Worm (Caenorhabditis elegans) whole organism, L1 larva: ENCODE data around the gene F49C12.6.
"Not testable (repeated sequence)": the region's sequence is repeated elsewhere in the genome, so short reads cannot be mapped to it uniquely, and the experiment has no call there.

ENCODE experiments used
- C16A3.4 ChIP-seq: fragments of 150-350 bp; optimal IDR thresholded peaks from 2 replicates; lab custom pipeline; 2014; ENCODE audit warnings: missing biosample characterization, missing genetic modification characterization
- C34B4.2 ChIP-seq: sonication (generic microtip); optimal IDR thresholded peaks from 2 replicates; lab custom pipeline; 2017; ENCODE audit warnings: mild to moderate bottlenecking, missing genetic modification characterization, missing compliant biosample characterization
- F16B12.6 ChIP-seq: fragments of 150-350 bp; optimal IDR thresholded peaks from 2 replicates; lab custom pipeline; 2014; ENCODE audit warnings: missing biosample characterization, missing genetic modification characterization
- aha-1 ChIP-seq: fragments of 150-350 bp; optimal IDR thresholded peaks from 2 replicates; lab custom pipeline; 2014; ENCODE audit warnings: missing biosample characterization, missing genetic modification characterization
- alr-1 ChIP-seq: fragments of 200-800 bp; sonication (Bioruptor generic); optimal IDR thresholded peaks from 2 replicates; lab custom pipeline; 2018; ENCODE audit warnings: borderline replicate concordance, mild to moderate bottlenecking, missing genetic modification characterization, missing compliant biosample characterization
- aly-2 ChIP-seq: fragments of 150-350 bp; optimal IDR thresholded peaks from 2 replicates; lab custom pipeline; 2014; ENCODE audit warnings: missing biosample characterization, missing genetic modification characterization
- ceh-63 ChIP-seq: fragments of 200-800 bp; sonication (Bioruptor generic); optimal IDR thresholded peaks from 2 replicates; lab custom pipeline; 2018; ENCODE audit warnings: mild to moderate bottlenecking, missing genetic modification characterization, missing compliant biosample characterization
- ceh-82 ChIP-seq, 3 experiments: fragments of 150-350 bp in 1 of 3; sonication (generic microtip) in 2 of 3; optimal IDR thresholded peaks; 2 replicates each; lab custom pipeline; 2014 to 2017; ENCODE audit warnings: missing biosample characterization in 3 of 3, missing genetic modification characterization in 3 of 3
- ceh-88 ChIP-seq: fragments of 200-800 bp; sonication (Bioruptor generic); IDR thresholded peaks from 2 replicates; pipeline ENCODE4 v1.3.6; 2022; ENCODE audit warnings: missing genetic modification characterization, missing compliant biosample characterization
- dpl-1 ChIP-seq, 3 experiments: fragments of 150-350 bp in 2 of 3; sonication (generic microtip) in 1 of 3; optimal IDR thresholded peaks; 2 replicates each; lab custom pipeline; 2014 to 2017; ENCODE audit warnings: missing biosample characterization in 3 of 3, missing genetic modification characterization in 3 of 3, missing genetic modification reagents in 3 of 3
- efl-1 ChIP-seq, 4 experiments: fragments of 150-350 bp; optimal IDR thresholded peaks in 3 of 4; peaks in 1 of 4; 1 replicate in 1 of 4; 2 replicates in 3 of 4; lab custom pipeline; 2014; ENCODE audit warnings: missing biosample characterization in 2 of 4, missing genetic modification characterization in 2 of 4, missing genetic modification reagents in 2 of 4
- egl-27 ChIP-seq, 2 experiments: fragments of 150-350 bp in 1 of 2; sonication (generic microtip); optimal IDR thresholded peaks; 3 replicates each; lab custom pipeline; 2017 to 2018; ENCODE audit warnings: missing biosample characterization in 2 of 2, missing genetic modification characterization in 2 of 2, missing genetic modification reagents in 2 of 2
- elt-3 ChIP-seq, 6 experiments: fragments of 150-350 bp in 1 of 6; sonication (generic microtip); optimal IDR thresholded peaks; 2 replicates each; lab custom pipeline; 2017 to 2018; ENCODE audit warnings: missing biosample characterization in 6 of 6, missing genetic modification characterization in 6 of 6, inconsistent platforms in 1 of 6
- fkh-4 ChIP-seq: sonication (generic microtip); optimal IDR thresholded peaks from 2 replicates; lab custom pipeline; 2016; ENCODE audit warnings: missing compliant biosample characterization, missing genetic modification characterization, borderline replicate concordance
- fos-1 ChIP-seq: fragments of 150-350 bp; optimal IDR thresholded peaks from 2 replicates; lab custom pipeline; 2014; ENCODE audit warnings: missing biosample characterization, missing genetic modification characterization
- hlh-17 ChIP-seq: fragments of 200-800 bp; sonication (Bioruptor generic); optimal IDR thresholded peaks from 2 replicates; lab custom pipeline; 2018; ENCODE audit warnings: missing genetic modification characterization, mild to moderate bottlenecking, missing compliant biosample characterization, moderate library complexity, borderline replicate concordance
- hlh-4 ChIP-seq: sonication (generic microtip); optimal IDR thresholded peaks from 2 replicates; lab custom pipeline; 2016; ENCODE audit warnings: mild to moderate bottlenecking, missing genetic modification characterization, missing compliant biosample characterization
- lin-13 ChIP-seq: fragments of 150-350 bp; optimal IDR thresholded peaks from 2 replicates; lab custom pipeline; 2014; ENCODE audit warnings: missing biosample characterization, missing genetic modification reagents, missing genetic modification characterization
- lin-14 ChIP-seq: fragments of 200-800 bp; sonication (Bioruptor generic); optimal IDR thresholded peaks from 2 replicates; lab custom pipeline; 2018; ENCODE audit warnings: mild to moderate bottlenecking, missing genetic modification characterization, moderate library complexity, missing compliant biosample characterization
- lir-3 ChIP-seq: sonication (generic microtip); optimal IDR thresholded peaks from 2 replicates; lab custom pipeline; 2016; ENCODE audit warnings: mild to moderate bottlenecking, missing genetic modification characterization, moderate library complexity, missing compliant biosample characterization; ENCODE audit not compliant: poor library complexity
- mdl-1 ChIP-seq, 2 experiments: fragments of 150-350 bp; optimal IDR thresholded peaks; 2 replicates each; lab custom pipeline; 2014 to 2017; ENCODE audit warnings: missing biosample characterization in 2 of 2, missing genetic modification characterization in 2 of 2, inconsistent platforms in 1 of 2
- mef-2 ChIP-seq: fragments of 150-350 bp; optimal IDR thresholded peaks from 2 replicates; lab custom pipeline; 2014; ENCODE audit warnings: missing biosample characterization, missing genetic modification characterization
- nhr-11 ChIP-seq: fragments of 150-350 bp; optimal IDR thresholded peaks from 2 replicates; lab custom pipeline; 2014; ENCODE audit warnings: missing biosample characterization, missing genetic modification characterization
- nhr-12 ChIP-seq: sonication (generic microtip); optimal IDR thresholded peaks from 2 replicates; lab custom pipeline; 2017; ENCODE audit warnings: missing biosample characterization, missing genetic modification characterization
- nhr-20 ChIP-seq: sonication (generic microtip); optimal IDR thresholded peaks from 2 replicates; lab custom pipeline; 2016; ENCODE audit warnings: mild to moderate bottlenecking, missing genetic modification characterization, missing compliant biosample characterization
- nhr-28 ChIP-seq: fragments of 150-350 bp; optimal IDR thresholded peaks from 2 replicates; lab custom pipeline; 2014; ENCODE audit warnings: missing biosample characterization, missing genetic modification characterization
- nhr-47 ChIP-seq: sonication (generic microtip); optimal IDR thresholded peaks from 2 replicates; lab custom pipeline; 2016; ENCODE audit warnings: mild to moderate bottlenecking, missing genetic modification characterization, moderate library complexity, missing compliant biosample characterization
- nhr-71 ChIP-seq: sonication (generic microtip); optimal IDR thresholded peaks from 2 replicates; lab custom pipeline; 2016; ENCODE audit warnings: mild to moderate bottlenecking, missing genetic modification characterization, moderate library complexity, missing compliant biosample characterization
- nhr-76 ChIP-seq: sonication (generic microtip); optimal IDR thresholded peaks from 2 replicates; lab custom pipeline; 2017; ENCODE audit warnings: missing biosample characterization, missing genetic modification characterization
- nhr-84 ChIP-seq: sonication (generic microtip); optimal IDR thresholded peaks from 2 replicates; lab custom pipeline; 2017; ENCODE audit warnings: missing biosample characterization, missing genetic modification characterization
- nhr-90 ChIP-seq: sonication (generic microtip); optimal IDR thresholded peaks from 2 replicates; lab custom pipeline; 2016; ENCODE audit warnings: mild to moderate bottlenecking, missing genetic modification characterization, missing compliant biosample characterization; ENCODE audit not compliant: poor library complexity
- pag-3 ChIP-seq: sonication (generic microtip); optimal IDR thresholded peaks from 2 replicates; lab custom pipeline; 2017; ENCODE audit warnings: missing genetic modification characterization, mild to moderate bottlenecking, missing compliant biosample characterization, antibody characterized with exemption, borderline replicate concordance; ENCODE audit not compliant: insufficient read depth
- sup-37 ChIP-seq: fragments of 200-800 bp; sonication (Bioruptor generic); optimal IDR thresholded peaks from 2 replicates; lab custom pipeline; 2018; ENCODE audit warnings: mild to moderate bottlenecking, missing genetic modification characterization, missing compliant biosample characterization
- unc-130 ChIP-seq: fragments of 150-350 bp; optimal IDR thresholded peaks from 2 replicates; lab custom pipeline; 2017; ENCODE audit warnings: missing biosample characterization, missing genetic modification characterization, inconsistent platforms
- unc-62 ChIP-seq: fragments of 150-350 bp; optimal IDR thresholded peaks from 2 replicates; lab custom pipeline; 2014; ENCODE audit warnings: missing biosample characterization, missing genetic modification reagents, missing genetic modification characterization
- unc-98 ChIP-seq: fragments of 200-800 bp; sonication (Bioruptor generic); IDR thresholded peaks from 2 replicates; pipeline ENCODE4 v1.3.6; 2022; ENCODE audit warnings: missing genetic modification characterization, missing compliant biosample characterization
- xbp-1 ChIP-seq: sonication (generic microtip); optimal IDR thresholded peaks from 2 replicates; lab custom pipeline; 2016; ENCODE audit warnings: missing genetic modification characterization, missing compliant biosample characterization
- ztf-11 ChIP-seq, 2 experiments: sonication (generic microtip); optimal IDR thresholded peaks; 2 replicates each; lab custom pipeline; 2016 to 2017; ENCODE audit warnings: missing genetic modification characterization in 2 of 2, missing biosample characterization in 1 of 2, missing compliant biosample characterization in 1 of 2

Gene F49C12.6

DNA sequence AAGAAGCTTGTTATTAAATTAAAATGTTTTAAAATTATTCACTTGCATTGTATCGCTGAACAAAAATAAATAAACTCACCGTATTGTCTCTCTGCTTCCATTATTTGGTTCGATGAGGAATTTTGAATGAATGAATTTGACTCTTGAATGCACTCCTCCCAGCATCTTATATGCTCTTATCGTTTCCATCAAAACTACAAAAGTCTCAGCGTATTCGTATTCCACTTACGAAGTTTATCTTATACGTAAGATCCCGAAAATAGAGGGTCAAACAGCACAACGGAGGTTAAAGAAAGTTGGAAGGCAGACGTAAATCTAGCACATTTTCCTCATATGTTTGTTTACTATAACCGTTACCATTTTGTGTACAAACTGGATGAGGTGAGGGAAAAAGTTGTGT is 22.6 kb downstream of the F49C12.6 start, which contains the start of gene nhr-267:
Gene nhr-267, minus strand, starts transcription at position 101 of the 400 bp plus-strand sequence.
- TF ChIP-seq nhr-12 (tag; lab: Kevin White, UChicago); hlh-4; unc-130 (tag; lab: Kevin White, UChicago): not testable (repeated sequence)

DNA sequence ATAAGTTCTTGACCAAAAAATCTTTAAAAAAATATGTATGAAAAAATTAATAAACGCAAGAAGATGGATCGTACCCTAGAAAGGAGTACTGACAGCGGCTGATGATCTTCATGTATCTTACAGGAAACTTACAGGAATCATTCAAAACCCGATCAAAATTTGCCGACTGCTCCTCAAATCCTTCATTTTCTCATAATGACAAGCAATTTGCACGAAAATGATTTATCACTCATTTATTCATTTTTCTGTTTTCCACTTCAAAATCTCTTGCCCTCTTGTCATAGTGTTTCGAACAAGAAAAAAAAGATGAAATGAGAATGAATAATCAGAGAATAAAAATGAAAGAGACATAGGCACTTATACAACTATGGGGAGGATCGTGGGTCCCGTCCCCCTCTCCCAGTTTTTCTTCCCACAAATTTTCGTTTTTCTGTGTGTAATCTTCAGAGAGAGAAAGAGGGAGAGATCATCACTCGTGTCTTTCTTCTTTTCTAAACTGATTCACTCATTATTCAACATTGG is 34.8 kb downstream of the F49C12.6 start, which contains the start of gene nmy-3:
Gene nmy-3, plus strand, starts transcription at position 472 of the 522 bp plus-strand sequence.
- TF ChIP-seq nhr-71 (tag; lab: Kevin White, UChicago) (no peak), nhr-84 (tag; lab: Kevin White, UChicago) (no peak), lin-14 (GFP tag; lab: Kevin White, UChicago) (no peak), C34B4.2 (no peak), elt-3 (tag; optimal IDR thresholded peaks at IDR 0.05; lab: Kevin White, UChicago) (no peak), mef-2 (tag; lab: Kevin White, UChicago) (no peak), nhr-90 (tag; lab: Kevin White, UChicago) (no peak), nhr-28 (tag; lab: Kevin White, UChicago) (no peak), aly-2 (tag; lab: Kevin White, UChicago) (no peak), alr-1 (no peak), unc-62 (no peak), nhr-76 (no peak), xbp-1 (tag; lab: Kevin White, UChicago) (no peak), egl-27 (tag; optimal IDR thresholded peaks at IDR 0.05; lab: Kevin White, UChicago) (no peak), nhr-11 (tag; lab: Kevin White, UChicago) (no peak)

DNA sequence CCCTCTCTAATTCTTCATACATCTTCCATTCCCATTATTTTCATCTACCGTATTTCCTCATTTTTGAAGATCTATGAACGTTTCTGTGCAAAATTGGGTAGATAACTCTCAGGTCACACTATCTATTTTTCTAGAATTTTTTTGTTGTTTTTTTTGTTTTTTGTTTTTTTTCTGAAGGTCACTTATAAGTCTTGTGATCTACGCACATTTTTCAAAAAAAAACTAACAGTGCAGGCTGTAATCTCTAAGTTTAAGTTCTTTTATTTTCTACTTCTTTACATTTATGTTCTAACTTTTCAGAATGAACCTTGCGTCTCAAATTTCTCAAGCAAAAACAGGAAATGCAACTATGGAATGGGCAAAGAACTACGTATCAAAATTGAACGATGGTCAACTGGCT is 39.1 kb downstream of the F49C12.6 start, which contains the start of gene flh-3:
Gene flh-3, plus strand, starts transcription at position 301 of the 400 bp plus-strand sequence.
- TF ChIP-seq unc-98 (GFP tag; lab: Robert Waterston, UW) (no peak), ceh-88 (GFP tag; lab: Robert Waterston, UW) (no peak), nhr-47 (tag; lab: Kevin White, UChicago) (no peak), nhr-20 (tag; lab: Kevin White, UChicago) (no peak), F16B12.6 (tag; lab: Kevin White, UChicago) (no peak), fkh-4 (tag; lab: Kevin White, UChicago) (no peak), hlh-17 (no peak), pag-3 (tag; lab: Kevin White, UChicago) (no peak), lin-14 (GFP tag; lab: Kevin White, UChicago) (no peak), mdl-1 (tag; optimal IDR thresholded peaks at IDR 0.05; lab: Kevin White, UChicago) (no peak), sup-37 (no peak), lir-3 (no peak), C16A3.4 (tag; lab: Kevin White, UChicago) (no peak), ceh-82 (tag; optimal IDR thresholded peaks at IDR 0.05; lab: Kevin White, UChicago) (no peak), lin-13 (GFP tag; lab: Kevin White, UChicago) (no peak), aha-1 (tag; lab: Kevin White, UChicago) (no peak), fos-1 (tag; lab: Kevin White, UChicago) (no peak), nhr-90 (tag; lab: Kevin White, UChicago) (no peak), nhr-84 (tag; lab: Kevin White, UChicago) (no peak), dpl-1 (GFP tag; optimal IDR thresholded peaks at IDR 0.05; lab: Kevin White, UChicago) (no peak)
- TF ChIP-seq, all 84 proteins: peak for 0

DNA sequence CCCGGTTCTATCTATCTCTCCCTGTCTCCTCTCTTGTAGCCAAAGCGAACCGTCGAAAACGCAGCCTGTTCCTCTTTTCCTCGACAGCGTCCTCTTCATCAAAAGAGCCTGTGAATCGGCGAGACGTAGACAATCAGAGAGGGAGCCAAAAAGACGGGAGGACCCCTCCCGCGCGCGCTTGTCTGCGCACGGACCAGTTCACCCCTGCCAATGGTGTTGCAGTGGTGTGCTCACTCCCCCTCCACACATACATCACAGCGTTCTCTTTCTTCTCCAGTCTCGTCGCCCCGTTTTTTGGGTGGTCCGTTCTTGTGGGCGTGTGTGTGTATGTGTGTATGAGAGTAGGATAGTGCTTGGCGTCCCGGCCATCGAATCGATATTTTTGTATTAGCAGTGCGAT is 40.0 kb downstream of the F49C12.6 start:
- TF ChIP-seq fos-1 (tag; lab: Kevin White, UChicago), result no peak
- no peak for TF ChIP-seq efl-1 (optimal IDR thresholded peaks at IDR 0.05; lab: Kevin White, UChicago)
- peak in 1 of 2 experiments; percentile 11 for TF ChIP-seq efl-1 (GFP tag; optimal IDR thresholded peaks at IDR 0.05 in 1 of 2; lab: Kevin White, UChicago)
- no peak for TF ChIP-seq ceh-63
- peak in 1 of 2 experiments; percentile 28 for TF ChIP-seq ztf-11 (tag; optimal IDR thresholded peaks at IDR 0.05; lab: Kevin White, UChicago)
